Fruit fly (Drosophila melanogaster) whole organism, prepupa: ENCODE results near the gene Cdc42.

ENCODE experiments used
- Blimp-1 ChIP-seq: fragments of 200-800 bp; sonication (Bioruptor generic); optimal IDR thresholded peaks from 3 replicates; lab custom pipeline; 2017; ENCODE audit warnings: missing biosample characterization, missing genetic modification characterization, mild to moderate bottlenecking, moderate library complexity, missing genetic modification reagents
- CG1621 ChIP-seq: fragments of 200-800 bp; sonication (Bioruptor generic); optimal IDR thresholded peaks from 3 replicates; lab custom pipeline; 2018; ENCODE audit warnings: missing biosample characterization, mild to moderate bottlenecking, missing genetic modification characterization
- CG6163 ChIP-seq: fragments of 200-800 bp; sonication (Bioruptor generic); IDR thresholded peaks from 3 replicates; pipeline ENCODE4 v1.3.6; 2022; ENCODE audit warnings: missing biosample characterization, missing genetic modification characterization
- CG6854 ChIP-seq: fragments of 200-800 bp; sonication (Bioruptor generic); optimal IDR thresholded peaks from 2 replicates; lab custom pipeline; 2017; ENCODE audit warnings: missing biosample characterization, mild to moderate bottlenecking, missing genetic modification characterization
- Ets21C ChIP-seq: fragments of 200-800 bp; sonication (Bioruptor generic); optimal IDR thresholded peaks from 3 replicates; lab custom pipeline; 2016; ENCODE audit warnings: missing biosample characterization, missing genetic modification characterization
- dac ChIP-seq: fragments of 200-800 bp; sonication (Bioruptor generic); optimal IDR thresholded peaks from 2 replicates; lab custom pipeline; 2017; ENCODE audit warnings: missing biosample characterization, mild to moderate bottlenecking, missing genetic modification characterization
- topi ChIP-seq: fragments of 200-800 bp; sonication (Bioruptor generic); optimal IDR thresholded peaks from 3 replicates; lab custom pipeline; 2016; ENCODE audit warnings: missing biosample characterization, missing genetic modification characterization
- vri ChIP-seq: fragments of 200-800 bp; sonication (Bioruptor generic); optimal IDR thresholded peaks from 3 replicates; lab custom pipeline; 2016; ENCODE audit warnings: missing biosample characterization, mild to moderate bottlenecking, missing genetic modification characterization

dm6 chrX:19683040-19683875 lies 13.6 kb upstream of the Cdc42 start, which contains the start of the genes dome and Ubqn:
- TF ChIP-seq CG1621 (tag; lab: Kevin White, UChicago) (no peak), CG6854 (GFP tag; lab: Kevin White, UChicago) (peak; percentile 82), Blimp-1 (GFP tag; lab: Kevin White, UChicago) (peak; percentile 44), vri (GFP tag; lab: Kevin White, UChicago) (no peak), CG6163 (no peak), topi (GFP tag; lab: Kevin White, UChicago) (peak; percentile 22), dac (GFP tag; lab: Kevin White, UChicago) (no peak), Ets21C (GFP tag; lab: Kevin White, UChicago) (no peak)
